Fruit fly (Drosophila melanogaster) whole organism, adult: ENCODE measurements around the gene CycE.
"Not testable (repeated sequence)": the region's sequence is repeated elsewhere in the genome, so short reads cannot be mapped to it uniquely, and the experiment has no call there.

ENCODE experiments used
- CG11617 ChIP-seq: fragments of 200-800 bp; sonication (Bioruptor generic); optimal IDR thresholded peaks from 2 replicates; lab custom pipeline; 2017; ENCODE audit warnings: mild to moderate bottlenecking, missing biosample characterization, missing genetic modification reagents, missing genetic modification characterization
- CG12768 ChIP-seq: fragments of 200-800 bp; sonication (Bioruptor generic); optimal IDR thresholded peaks from 2 replicates; lab custom pipeline; 2017; ENCODE audit warnings: missing biosample characterization, missing genetic modification characterization, mild to moderate bottlenecking, moderate library complexity, missing genetic modification reagents
- CG14711 ChIP-seq: fragments of 200-800 bp; sonication (Bioruptor generic); optimal IDR thresholded peaks from 2 replicates; lab custom pipeline; 2018; ENCODE audit warnings: missing biosample characterization, mild to moderate bottlenecking, missing genetic modification characterization, moderate library complexity
- CG7101 ChIP-seq: fragments of 200-800 bp; sonication (Bioruptor generic); optimal IDR thresholded peaks from 2 replicates; lab custom pipeline; 2018; ENCODE audit warnings: missing biosample characterization, mild to moderate bottlenecking, missing genetic modification characterization, moderate library complexity
- Hr96 ChIP-seq: fragments of 200-800 bp; sonication (Bioruptor generic); optimal IDR thresholded peaks from 2 replicates; lab custom pipeline; 2016; ENCODE audit warnings: missing biosample characterization, missing genetic modification characterization
- Mnt ChIP-seq: fragments of 200-800 bp; sonication (Bioruptor generic); optimal IDR thresholded peaks from 2 replicates; lab custom pipeline; 2016; ENCODE audit warnings: missing biosample characterization, mild to moderate bottlenecking, missing genetic modification characterization
- pad ChIP-seq: fragments of 200-800 bp; sonication (Bioruptor generic); optimal IDR thresholded peaks from 3 replicates; lab custom pipeline; 2017; ENCODE audit warnings: missing biosample characterization, missing genetic modification characterization, mild to moderate bottlenecking, moderate library complexity, missing genetic modification reagents
- tj ChIP-seq: fragments of 200-800 bp; sonication (Bioruptor generic); optimal IDR thresholded peaks from 3 replicates; lab custom pipeline; 2017; ENCODE audit warnings: missing biosample characterization, mild to moderate bottlenecking, missing genetic modification characterization, moderate library complexity

dm6 chr2L:15710999-15711398, 37.0 kb downstream of the CycE start, which contains the start of gene CG43924:
- not testable (repeated sequence) for TF ChIP-seq CG7101 (tag; lab: Kevin White, UChicago); Hr96 (GFP tag; lab: Kevin White, UChicago); CG14711 (tag; lab: Kevin White, UChicago); pad (GFP tag; lab: Kevin White, UChicago); CG11617 (GFP tag; lab: Kevin White, UChicago); CG12768 (GFP tag; lab: Kevin White, UChicago); Mnt (GFP tag; lab: Kevin White, UChicago); tj (GFP tag; lab: Kevin White, UChicago)
